Fruit fly (Drosophila melanogaster): ENCODE measurements around the gene CG17195.

CG17195 gene

DNA sequence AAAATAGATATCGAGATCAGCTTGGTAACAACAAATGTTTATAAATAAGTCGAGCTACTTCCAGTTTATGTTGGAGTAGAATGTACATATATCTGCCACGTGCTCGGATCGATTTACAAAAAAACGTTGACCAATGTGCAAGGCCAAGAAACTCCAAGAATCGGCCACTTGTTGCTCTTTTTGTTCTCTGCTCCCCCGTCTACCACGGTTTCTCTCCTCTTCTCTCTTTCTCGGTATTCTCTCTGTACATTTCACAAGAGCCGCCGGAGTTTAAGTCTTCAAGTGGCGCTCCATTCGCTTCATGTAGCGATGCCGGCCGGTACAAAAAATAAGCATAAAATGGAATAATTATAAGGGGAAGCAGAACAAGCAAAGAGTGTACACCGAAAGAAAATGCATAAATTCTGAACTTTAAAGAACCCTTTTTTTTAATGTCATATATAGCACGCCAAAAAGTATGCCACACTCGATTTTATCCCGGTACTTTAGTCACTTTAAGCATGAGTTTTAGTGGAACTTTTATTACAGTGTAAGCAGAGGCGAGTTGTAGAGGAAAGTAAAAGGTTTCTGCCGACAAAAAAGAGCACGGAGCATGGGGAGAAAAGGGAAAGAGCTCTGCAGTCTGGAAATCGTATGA lies 39.1 kb downstream of the CG17195 start (continued):
- TF ChIP-seq B-H2 (GFP tag; optimal IDR thresholded peaks at IDR 0.05), result peak; percentile 13
- TF ChIP-seq CG4707 (GFP tag; optimal IDR thresholded peaks at IDR 0.05), result peak; percentile 89
- TF ChIP-seq CG10267 (tag; optimal IDR thresholded peaks at IDR 0.05), result peak; percentile 88
- peak; percentile 78 for TF ChIP-seq esg (GFP tag; conservative IDR thresholded peaks at IDR 0.05)
- peak; percentile 84 for TF ChIP-seq MTF-1 (GFP tag; optimal IDR thresholded peaks at IDR 0.05; ENCODE audit: borderline replicate concordance)
- TF ChIP-seq CG4328 (GFP tag; optimal IDR thresholded peaks at IDR 0.05), result peak; percentile 11
- TF ChIP-seq ATbp (GFP tag; optimal IDR thresholded peaks at IDR 0.05), result peak; percentile 95
- TF ChIP-seq CG4617 (GFP tag; optimal IDR thresholded peaks at IDR 0.05; ENCODE audit: borderline replicate concordance), result peak; percentile 66
- TF ChIP-seq CG12769 (tag; optimal IDR thresholded peaks at IDR 0.05), result peak; percentile 89
- TF ChIP-seq rib (GFP tag; IDR thresholded peaks at IDR 0.05), result no peak
- no peak for TF ChIP-seq pros (GFP tag; optimal IDR thresholded peaks at IDR 0.05)
- peak; percentile 76 for TF ChIP-seq CG14050 (GFP tag; IDR thresholded peaks at IDR 0.05)
- TF ChIP-seq CG8765 (GFP tag; IDR thresholded peaks at IDR 0.05), result peak; percentile 76
- TF ChIP-seq sens-2 (GFP tag; IDR thresholded peaks at IDR 0.05), result peak; percentile 92
- TF ChIP-seq Ravus (GFP tag; IDR thresholded peaks at IDR 0.05), result peak; percentile 73
- peak; percentile 91 for TF ChIP-seq CG2120 (GFP tag; optimal IDR thresholded peaks at IDR 0.05)
- TF ChIP-seq pnt (GFP tag; optimal IDR thresholded peaks at IDR 0.05), result peak; percentile 97
- no peak for TF ChIP-seq Dll (GFP tag; IDR thresholded peaks at IDR 0.05; ENCODE audit: partially characterized antibody)
- peak; percentile 90 for TF ChIP-seq CG11093 (GFP tag; IDR thresholded peaks at IDR 0.05)
- peak; percentile 89 for TF ChIP-seq CG6654 (GFP tag; optimal IDR thresholded peaks at IDR 0.05)
- TF ChIP-seq CG6689 (GFP tag; IDR thresholded peaks at IDR 0.05), result peak; percentile 93
- no peak for TF ChIP-seq GATAe (GFP tag; conservative IDR thresholded peaks at IDR 0.05)
- TF ChIP-seq row (GFP tag; IDR thresholded peaks at IDR 0.05), result peak; percentile 86
- TF ChIP-seq Dip2 (GFP tag; IDR thresholded peaks at IDR 0.05), result no peak
- peak; percentile 85 for TF ChIP-seq CG4730 (GFP tag; IDR thresholded peaks at IDR 0.05)
- TF ChIP-seq CG17385 (GFP tag; optimal IDR thresholded peaks at IDR 0.05), result peak; percentile 89
- TF ChIP-seq CG1603 (tag; optimal IDR thresholded peaks at IDR 0.05), result peak; percentile 96
- peak; percentile 90 for TF ChIP-seq NK7.1 (GFP tag; optimal IDR thresholded peaks at IDR 0.05)
- TF ChIP-seq H15 (GFP tag; IDR thresholded peaks at IDR 0.05), result peak; percentile 94
- peak; percentile 68; the same call in 1 of the 2 replicates for TF ChIP-seq E2f2 (GFP tag; IDR thresholded peaks at IDR 0.05)
- peak; percentile 81 for TF ChIP-seq ro (GFP tag; IDR thresholded peaks at IDR 0.05)
- peak; percentile 55 for TF ChIP-seq CG7271 (tag; optimal IDR thresholded peaks at IDR 0.05)
- no peak for TF ChIP-seq CG30020 (tag; optimal IDR thresholded peaks at IDR 0.05)
- peak; percentile 91 for TF ChIP-seq sim (GFP tag; IDR thresholded peaks at IDR 0.05)
- TF ChIP-seq Awh (GFP tag; IDR thresholded peaks at IDR 0.05), result peak; percentile 92
- peak; percentile 89 for TF ChIP-seq CG18599 (GFP tag; optimal IDR thresholded peaks at IDR 0.05)
- TF ChIP-seq CG1233 (GFP tag; optimal IDR thresholded peaks at IDR 0.05), result peak; percentile 89
- peak; percentile 73; the same call in 1 of the 2 replicates for TF ChIP-seq cas (GFP tag; IDR thresholded peaks at IDR 0.05)
- peak; percentile 87 for TF ChIP-seq H2.0 (GFP tag; IDR thresholded peaks at IDR 0.05)
- TF ChIP-seq CG8359 (GFP tag; optimal IDR thresholded peaks at IDR 0.05; ENCODE audit: borderline replicate concordance), result peak; percentile 90
- peak; percentile 69 for TF ChIP-seq Sry-β (GFP tag; optimal IDR thresholded peaks at IDR 0.05)
- peak; percentile 86 for TF ChIP-seq Nf-YA (GFP tag; IDR thresholded peaks at IDR 0.05)
- TF ChIP-seq C15 (GFP tag; IDR thresholded peaks at IDR 0.05), result peak; percentile 53; the same call in 1 of the 3 replicates
- TF ChIP-seq Bdp1 (GFP tag; optimal IDR thresholded peaks at IDR 0.05), result peak; percentile 82
- peak; percentile 84 for TF ChIP-seq CG17612 (GFP tag; IDR thresholded peaks at IDR 0.05)
- TF ChIP-seq ken (GFP tag; IDR thresholded peaks at IDR 0.05), result peak; percentile 97
- peak; percentile 92 for TF ChIP-seq chm (GFP tag; IDR thresholded peaks at IDR 0.05)
- peak; percentile 90 for TF ChIP-seq psq (GFP tag; optimal IDR thresholded peaks at IDR 0.05)
- TF ChIP-seq Sox102F (GFP tag; optimal IDR thresholded peaks at IDR 0.05), result peak; percentile 96
- TF ChIP-seq nerfin-1 (tag; optimal IDR thresholded peaks at IDR 0.05), result peak; percentile 89

Measured in whole organism, embryonic.